Fruit fly (Drosophila melanogaster): Measurements from ENCODE around the gene Marf.

The Marf gene

DNA sequence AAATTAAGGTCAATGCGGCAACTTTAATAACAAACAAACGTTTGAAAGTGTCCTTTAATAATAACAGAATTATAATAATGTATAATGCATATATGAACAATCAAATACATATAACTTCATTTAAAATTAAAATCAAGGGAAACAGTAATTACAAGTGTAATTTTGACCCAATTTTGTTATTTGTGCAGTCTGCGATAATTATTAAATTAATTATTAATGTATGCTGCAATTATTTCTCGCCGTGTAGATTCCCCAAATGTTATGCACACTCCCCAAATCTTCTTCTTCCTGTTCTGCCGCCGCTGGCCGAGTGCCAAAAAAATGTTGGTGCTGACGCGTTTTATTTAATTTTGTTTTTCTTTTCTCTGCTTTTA is 12.1 kb upstream of the Marf start (continued):
- peak; percentile 89 for TF ChIP-seq CG17359 (tag; optimal IDR thresholded peaks at IDR 0.05)
- TF ChIP-seq dati (GFP tag; IDR thresholded peaks at IDR 0.05) = 0 out of 2 replicates have a peak, but pooled peaks have one; percentile 25
- TF ChIP-seq cad (GFP tag; optimal IDR thresholded peaks at IDR 0.05) = no peak
- no peak for TF ChIP-seq CHES-1-like (GFP tag; optimal IDR thresholded peaks at IDR 0.05)
- TF ChIP-seq CG13775 (GFP tag; optimal IDR thresholded peaks at IDR 0.05) = peak; percentile 88
- 0 out of 3 replicates have a peak, but pooled peaks have one; percentile 64 for TF ChIP-seq CG11560 (tag; IDR thresholded peaks at IDR 0.05)
- peak; percentile 68 for TF ChIP-seq H15 (GFP tag; IDR thresholded peaks at IDR 0.05)
- TF ChIP-seq lmd (GFP tag; IDR thresholded peaks at IDR 0.05) = peak; percentile 83
- TF ChIP-seq h (optimal IDR thresholded peaks at IDR 0.05) = no peak
- peak; percentile 44 for TF ChIP-seq lilli (GFP tag; optimal IDR thresholded peaks at IDR 0.05)
- TF ChIP-seq Nf-YB (GFP tag; optimal IDR thresholded peaks at IDR 0.05) = peak; percentile 70
- TF ChIP-seq tup (GFP tag; optimal IDR thresholded peaks at IDR 0.05) = peak; percentile 13
- no peak for TF ChIP-seq knrl (GFP tag; IDR thresholded peaks at IDR 0.05; ENCODE audit: partially characterized antibody)
- TF ChIP-seq CG11695 (GFP tag; IDR thresholded peaks at IDR 0.05) = peak; percentile 86
- TF ChIP-seq Optix (GFP tag; IDR thresholded peaks at IDR 0.05) = no peak
- TF ChIP-seq CG12744 (GFP tag; optimal IDR thresholded peaks at IDR 0.05) = no peak
- peak; percentile 58; the same call in 1 of the 2 replicates for TF ChIP-seq sens-2 (GFP tag; IDR thresholded peaks at IDR 0.05)
- peak; percentile 89 for TF ChIP-seq Ssrp (tag; optimal IDR thresholded peaks at IDR 0.05)
- peak; percentile 69 for TF ChIP-seq fd3F (GFP tag; optimal IDR thresholded peaks at IDR 0.05)
- peak; percentile 77 for TF ChIP-seq sob (GFP tag; IDR thresholded peaks at IDR 0.05)
- peak in 1 of 2 experiments; percentile 48 for TF ChIP-seq chif (GFP tag; optimal IDR thresholded peaks at IDR 0.05)
- no peak for TF ChIP-seq bowl (GFP tag; IDR thresholded peaks at IDR 0.05)
- TF ChIP-seq yki (optimal IDR thresholded peaks at IDR 0.05) = no peak
- peak; percentile 83 for TF ChIP-seq Nf-YC (tag; optimal IDR thresholded peaks at IDR 0.05)
- TF ChIP-seq Camta (GFP tag; optimal IDR thresholded peaks at IDR 0.05) = no peak
- peak; percentile 72 for TF ChIP-seq run (tag; optimal IDR thresholded peaks at IDR 0.05)
- peak; percentile 85 for TF ChIP-seq Atf6 (GFP tag; IDR thresholded peaks at IDR 0.05)
- no peak for TF ChIP-seq Bdp1 (GFP tag; optimal IDR thresholded peaks at IDR 0.05)
- peak; percentile 79 for TF ChIP-seq nau (GFP tag; optimal IDR thresholded peaks at IDR 0.05)
- TF ChIP-seq ems (GFP tag; optimal IDR thresholded peaks at IDR 0.05) = peak; percentile 9
- TF ChIP-seq CG15514 (GFP tag; optimal IDR thresholded peaks at IDR 0.05) = peak; percentile 67
- peak; percentile 89 for TF ChIP-seq dmrt11E (tag; optimal IDR thresholded peaks at IDR 0.05)
- no peak for TF ChIP-seq emc (GFP tag; optimal IDR thresholded peaks at IDR 0.05)
- TF ChIP-seq gro (GFP tag; optimal IDR thresholded peaks at IDR 0.05) = no peak
- TF ChIP-seq CG9215 (GFP tag; IDR thresholded peaks at IDR 0.05) = peak; percentile 73
- TF ChIP-seq BtbVII (GFP tag; optimal IDR thresholded peaks at IDR 0.05) = peak; percentile 87
- TF ChIP-seq pb (GFP tag; optimal IDR thresholded peaks at IDR 0.05) = no peak
- no peak for TF ChIP-seq pnt (GFP tag; optimal IDR thresholded peaks at IDR 0.05)
- TF ChIP-seq ci (GFP tag; IDR thresholded peaks at IDR 0.05) = peak; percentile 87
- TF ChIP-seq CG2116 (GFP tag; optimal IDR thresholded peaks at IDR 0.05) = peak; percentile 59
- TF ChIP-seq gcm2 (GFP tag; optimal IDR thresholded peaks at IDR 0.05) = peak; percentile 31
- TF ChIP-seq fd64A (GFP tag; optimal IDR thresholded peaks at IDR 0.05) = peak; percentile 39
- TF ChIP-seq Mrtf (GFP tag; IDR thresholded peaks at IDR 0.05) = peak; percentile 73; the same call in 2 of the 3 replicates
- peak; percentile 61 for TF ChIP-seq ranshi (GFP tag; IDR thresholded peaks at IDR 0.05)
- peak; percentile 89 for TF ChIP-seq row (GFP tag; IDR thresholded peaks at IDR 0.05)
- peak; percentile 65 for TF ChIP-seq Deaf1 (tag; optimal IDR thresholded peaks at IDR 0.05)
- peak; percentile 75 for TF ChIP-seq CG7372 (GFP tag; IDR thresholded peaks at IDR 0.05)
- peak; percentile 75 for TF ChIP-seq CG1233 (GFP tag; optimal IDR thresholded peaks at IDR 0.05)
- TF ChIP-seq E2f2 (GFP tag; IDR thresholded peaks at IDR 0.05) = peak; percentile 61; the same call in 1 of the 2 replicates
- peak; percentile 95 for TF ChIP-seq CG3847 (GFP tag; IDR thresholded peaks at IDR 0.05)
- peak; percentile 66 for TF ChIP-seq kay (GFP tag; optimal IDR thresholded peaks at IDR 0.05)
- no peak for TF ChIP-seq CG8944 (GFP tag; optimal IDR thresholded peaks at IDR 0.05)
- TF ChIP-seq hth (optimal IDR thresholded peaks at IDR 0.05) = no peak

All from whole organism, embryonic.